Worm (Caenorhabditis elegans) whole organism, mixed stage, embryonic: ENCODE measurements around the gene C09F12.2.

Experiments
- mep-1 ChIP-seq: fragments of 150-350 bp; optimal IDR thresholded peaks from 2 replicates; lab custom pipeline; 2017; ENCODE audit warnings: missing biosample characterization, missing genetic modification reagents, missing genetic modification characterization, inconsistent platforms
- nhr-12 ChIP-seq: fragments of 150-350 bp; optimal IDR thresholded peaks from 2 replicates; lab custom pipeline; 2014; ENCODE audit warnings: missing biosample characterization, missing genetic modification characterization
- nhr-28 ChIP-seq: fragments of 150-350 bp; optimal IDR thresholded peaks from 2 replicates; lab custom pipeline; 2014; ENCODE audit warnings: missing biosample characterization, missing genetic modification characterization
- pha-4 ChIP-seq: fragments of 150-350 bp; optimal IDR thresholded peaks from 2 replicates; lab custom pipeline; 2018; ENCODE audit warnings: missing biosample characterization, missing genetic modification reagents, missing genetic modification characterization
- ztf-11 ChIP-seq: fragments of 150-350 bp; optimal IDR thresholded peaks from 2 replicates; lab custom pipeline; 2014; ENCODE audit warnings: missing biosample characterization, missing genetic modification characterization

ce11 chrX:11008052-11008451, 45.7 kb upstream of the C09F12.2 start, which contains the start of gene del-5:
- no peak for TF ChIP-seq ztf-11 (tag; lab: Kevin White, UChicago)
- no peak for TF ChIP-seq pha-4 (tag; lab: Kevin White, UChicago)
- TF ChIP-seq nhr-12, result no peak
- TF ChIP-seq mep-1 (tag; lab: Kevin White, UChicago), result no peak
- TF ChIP-seq nhr-28 (tag; lab: Kevin White, UChicago), result no peak
